Worm (Caenorhabditis elegans) whole organism, L4 larva: ENCODE results near the gene Y73B6BL.27.

Experiments used
- D1046.2 ChIP-seq: fragments of 200-800 bp; sonication (Bioruptor generic); IDR thresholded peaks from 2 replicates; pipeline ENCODE4 v1.3.6; 2022; ENCODE audit warnings: missing genetic modification characterization, missing compliant biosample characterization
- ZK546.5 ChIP-seq, 2 experiments: sonication (generic microtip); optimal IDR thresholded peaks; 2 replicates each; lab custom pipeline; 2017; ENCODE audit warnings: missing biosample characterization in 2 of 2, missing genetic modification characterization in 2 of 2
- aly-2 ChIP-seq: sonication (generic microtip); optimal IDR thresholded peaks from 2 replicates; lab custom pipeline; 2018; ENCODE audit warnings: missing biosample characterization, missing genetic modification characterization
- ama-1 ChIP-seq: fragments of 150-350 bp; optimal IDR thresholded peaks from 2 replicates; lab custom pipeline; 2014; ENCODE audit warnings: inconsistent platforms, mixed read lengths
- ceh-28 ChIP-seq: fragments of 150-350 bp; optimal IDR thresholded peaks from 2 replicates; lab custom pipeline; 2014; ENCODE audit warnings: missing biosample characterization, missing genetic modification reagents, missing genetic modification characterization
- hmg-1.1 ChIP-seq: fragments of 200-800 bp; sonication (Bioruptor generic); IDR thresholded peaks from 2 replicates; pipeline ENCODE4 v1.3.6; 2022; ENCODE audit warnings: missing genetic modification reagents, missing genetic modification characterization, missing compliant biosample characterization
- mdl-1 ChIP-seq, 2 experiments: fragments of 150-350 bp in 1 of 2; sonication (generic microtip) in 1 of 2; optimal IDR thresholded peaks; 2 replicates each; lab custom pipeline; 2014 to 2017; ENCODE audit warnings: missing biosample characterization in 2 of 2, missing genetic modification characterization in 2 of 2
- nhr-10 ChIP-seq: fragments of 150-350 bp; optimal IDR thresholded peaks from 2 replicates; lab custom pipeline; 2014; ENCODE audit warnings: missing biosample characterization, missing genetic modification characterization
- nhr-42 ChIP-seq: fragments of 200-800 bp; sonication (Bioruptor generic); IDR thresholded peaks from 2 replicates; pipeline ENCODE4 v1.3.6; 2022; ENCODE audit warnings: missing genetic modification characterization, missing compliant biosample characterization
- snpc-4 ChIP-seq: fragments of 150-350 bp; optimal IDR thresholded peaks from 2 replicates; lab custom pipeline; 2014; ENCODE audit warnings: missing biosample characterization, missing genetic modification characterization

DNA sequence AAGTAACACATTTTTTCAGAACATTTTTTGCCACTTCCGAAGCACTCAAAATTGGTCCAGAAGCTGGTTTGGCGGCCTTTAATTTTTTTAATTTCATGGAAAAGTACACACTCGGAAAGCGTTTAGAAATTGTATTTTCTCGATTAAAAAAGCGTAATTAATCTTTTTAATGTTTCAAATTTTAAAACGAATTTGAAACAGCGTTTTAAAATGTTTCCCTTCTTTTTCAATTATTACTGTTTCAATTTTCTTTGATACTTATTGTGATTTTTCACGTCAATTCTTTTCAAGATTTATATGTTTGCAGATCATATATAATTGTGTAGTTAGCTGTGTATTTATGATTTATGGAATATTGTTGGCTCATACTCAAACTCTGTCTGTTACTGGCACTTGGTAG is 9.0 kb downstream of the Y73B6BL.27 start, which contains the start of gene acr-25:
- TF ChIP-seq ZK546.5 (tag; optimal IDR thresholded peaks at IDR 0.05; lab: Kevin White, UChicago) (no peak), nhr-10 (tag; lab: Kevin White, UChicago) (no peak), ama-1 (lab: Kevin White, UChicago) (no peak), aly-2 (tag; lab: Kevin White, UChicago) (no peak), mdl-1 (tag; optimal IDR thresholded peaks at IDR 0.05; lab: Kevin White, UChicago) (no peak), ceh-28 (tag; lab: Kevin White, UChicago) (no peak), nhr-42 (GFP tag; lab: Robert Waterston, UW) (no peak), D1046.2 (no peak), snpc-4 (tag; lab: Kevin White, UChicago) (no peak), hmg-1.1 (GFP tag; lab: Robert Waterston, UW) (no peak)
